Fruit fly (Drosophila melanogaster): ENCODE measurements around the gene Hsc70-2.

The Hsc70-2 gene

dm6 chr3R:13018284-13018900 lies 26.2 kb upstream of the Hsc70-2 start:
- TF ChIP-seq noc (tag; optimal IDR thresholded peaks at IDR 0.05): peak; percentile 45

DNA sequence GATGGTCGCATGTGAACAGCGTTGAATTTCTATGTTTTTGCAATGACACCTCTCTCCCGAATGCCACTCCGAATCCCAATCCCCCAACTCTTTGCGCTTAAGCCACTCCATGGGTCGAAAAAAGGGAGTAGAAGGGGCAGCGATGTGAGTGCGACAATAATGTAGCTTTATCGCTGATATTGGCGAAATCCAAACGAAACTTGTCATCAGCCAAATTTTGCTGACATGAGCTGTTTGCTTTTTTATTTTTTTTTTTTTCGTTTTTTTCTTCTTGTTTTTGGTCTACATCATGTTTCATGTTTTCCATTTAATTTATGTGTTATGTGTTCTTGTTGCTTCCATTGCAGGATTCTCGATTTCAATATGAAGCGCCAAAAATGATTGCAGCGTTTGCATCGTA lies 25.6 kb upstream of the Hsc70-2 start:
- no peak for TF ChIP-seq noc (tag; optimal IDR thresholded peaks at IDR 0.05)

DNA sequence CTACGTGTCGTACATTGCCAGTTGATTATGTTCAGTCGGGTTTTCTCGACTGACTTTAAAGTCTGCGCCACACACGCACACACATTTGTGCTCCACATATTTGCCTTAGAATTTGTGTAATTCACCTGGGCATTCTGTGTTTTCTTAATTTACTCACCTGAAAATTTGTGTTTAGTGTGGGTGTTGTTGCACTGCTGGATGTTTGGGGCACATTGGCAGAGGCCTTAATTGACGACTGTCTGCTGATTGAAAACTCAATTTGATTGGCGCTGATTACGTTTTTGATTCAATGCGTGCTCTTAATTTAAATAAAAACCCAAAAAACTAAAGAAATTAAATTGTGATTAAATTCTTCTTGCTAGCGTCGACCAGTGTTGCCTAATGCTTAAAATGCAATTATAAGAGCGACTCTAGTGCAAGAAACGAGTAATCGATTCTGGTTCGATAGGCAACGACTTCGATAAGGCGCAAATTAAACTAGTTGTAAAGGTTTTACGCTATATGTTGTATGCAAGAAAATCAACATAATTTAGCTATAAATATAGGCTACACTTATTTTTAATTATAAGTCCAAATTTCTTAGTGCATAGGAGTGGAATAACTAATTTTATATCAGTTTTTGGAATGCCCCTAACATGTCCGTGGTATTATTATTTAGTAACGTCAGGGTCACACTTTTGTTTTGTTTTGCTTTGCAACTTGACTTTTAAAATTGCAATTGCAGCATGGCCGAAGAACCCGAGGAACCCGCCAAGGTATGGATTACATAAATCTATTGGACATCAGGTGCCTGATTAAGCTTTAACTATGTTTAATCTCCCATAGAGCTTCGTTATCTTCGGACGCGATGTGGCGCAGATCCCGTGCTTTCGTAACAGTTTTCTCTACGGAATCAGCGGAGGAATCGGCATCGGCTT lies 14.0 kb upstream of the Hsc70-2 start, which contains the start of the genes CG46281 and CG46280:
Gene CG46281 (minus strand): TSS at position 51 of the 917 bp plus-strand sequence.
Gene CG46280 (minus strand): TSS at position 403 of the 917 bp plus-strand sequence.
- no peak for TF ChIP-seq noc (tag; optimal IDR thresholded peaks at IDR 0.05)

- TF ChIP-seq noc (tag; optimal IDR thresholded peaks at IDR 0.05): no peak
Measured at dm6 chr3R:13032323-13032722, 12.2 kb upstream of the Hsc70-2 start, which contains the start of gene ry. ry (plus strand) TSS chr3R:13032528.

DNA sequence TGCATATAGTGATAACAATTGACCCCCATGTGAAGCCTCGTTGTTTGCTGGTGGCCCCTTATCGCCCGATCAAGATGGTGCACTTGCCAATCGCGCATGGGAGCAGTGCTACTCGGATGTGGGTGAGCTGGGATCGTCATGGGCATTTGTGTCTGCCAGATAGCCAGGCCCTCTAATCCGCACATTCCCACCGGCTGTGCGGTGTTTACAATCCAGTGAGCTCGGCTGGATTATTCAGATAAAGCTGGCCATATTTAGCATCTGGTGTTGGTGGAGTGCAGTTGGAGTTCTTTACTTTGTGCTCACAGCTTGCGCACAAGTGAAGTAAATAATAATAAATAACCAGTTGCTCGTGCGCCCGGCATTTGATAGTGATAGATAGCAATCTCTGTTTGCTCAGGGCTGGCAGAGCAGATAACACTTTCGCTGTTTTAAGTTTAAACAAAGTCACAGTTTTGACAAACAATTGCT lies 11.5 kb upstream of the Hsc70-2 start:
- TF ChIP-seq noc (tag; optimal IDR thresholded peaks at IDR 0.05): peak; percentile 64

DNA sequence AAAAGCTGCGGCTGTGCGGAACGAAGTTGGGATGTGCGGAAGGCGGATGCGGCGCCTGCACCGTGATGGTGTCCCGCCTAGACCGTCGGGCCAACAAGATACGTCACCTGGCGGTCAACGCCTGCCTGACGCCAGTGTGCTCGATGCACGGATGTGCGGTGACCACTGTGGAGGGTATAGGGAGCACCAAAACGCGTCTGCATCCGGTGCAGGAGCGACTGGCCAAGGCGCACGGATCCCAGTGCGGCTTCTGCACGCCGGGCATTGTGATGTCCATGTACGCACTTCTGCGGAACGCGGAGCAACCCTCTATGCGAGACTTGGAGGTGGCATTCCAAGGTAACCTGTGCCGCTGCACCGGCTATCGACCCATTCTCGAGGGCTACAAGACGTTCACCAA lies 10.9 kb upstream of the Hsc70-2 start:
- TF ChIP-seq noc (tag; optimal IDR thresholded peaks at IDR 0.05): no peak

DNA sequence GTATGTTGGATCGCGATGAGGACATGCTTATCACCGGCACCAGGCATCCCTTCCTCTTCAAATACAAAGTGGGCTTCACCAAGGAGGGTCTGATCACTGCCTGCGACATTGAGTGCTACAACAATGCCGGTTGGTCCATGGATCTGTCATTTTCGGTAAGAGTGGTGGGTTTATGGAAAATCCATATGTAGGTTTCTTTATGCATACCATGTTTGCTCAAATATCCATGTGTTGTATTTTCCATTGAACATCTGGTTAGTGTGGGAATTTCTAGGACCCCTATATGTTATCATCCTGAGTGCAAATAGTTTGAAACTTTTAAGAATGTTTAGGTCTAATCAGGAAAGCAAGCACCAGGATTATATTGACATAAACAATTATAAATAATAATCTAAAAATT lies 8.5 kb upstream of the Hsc70-2 start:
- TF ChIP-seq noc (tag; optimal IDR thresholded peaks at IDR 0.05): no peak

- no peak for TF ChIP-seq noc (tag; optimal IDR thresholded peaks at IDR 0.05)
Measured at dm6 chr3R:13038075-13038474, 6.5 kb upstream of the Hsc70-2 start, which contains the start of gene CG11668. CG11668 (plus strand) TSS chr3R:13038375.

DNA sequence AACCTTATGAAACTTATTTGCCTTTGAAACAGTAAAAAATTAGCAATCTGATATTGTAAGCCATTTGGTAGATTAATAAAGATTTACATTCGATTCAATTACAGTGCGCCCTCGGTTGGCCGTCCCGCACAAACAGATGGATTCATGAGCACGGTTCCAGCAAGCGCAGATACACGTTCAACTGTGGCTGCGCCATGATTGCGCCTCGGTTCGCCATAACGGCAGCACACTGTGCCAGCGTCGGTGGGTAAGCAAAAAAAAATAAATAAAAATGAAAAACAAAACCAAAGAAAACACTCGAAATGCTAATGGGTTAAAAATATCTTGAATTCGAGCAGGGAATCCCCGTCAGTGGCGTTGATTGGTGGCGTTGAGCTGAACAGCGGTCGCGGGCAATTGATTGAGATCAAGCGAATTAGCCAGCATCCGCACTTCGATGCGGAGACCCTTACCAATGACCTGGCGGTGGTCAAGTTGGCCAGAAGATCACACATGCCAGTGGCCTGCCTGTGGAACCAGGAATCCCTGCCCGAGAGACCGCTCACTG lies 5.4 kb upstream of the Hsc70-2 start:
- TF ChIP-seq noc (tag; optimal IDR thresholded peaks at IDR 0.05): no peak

DNA sequence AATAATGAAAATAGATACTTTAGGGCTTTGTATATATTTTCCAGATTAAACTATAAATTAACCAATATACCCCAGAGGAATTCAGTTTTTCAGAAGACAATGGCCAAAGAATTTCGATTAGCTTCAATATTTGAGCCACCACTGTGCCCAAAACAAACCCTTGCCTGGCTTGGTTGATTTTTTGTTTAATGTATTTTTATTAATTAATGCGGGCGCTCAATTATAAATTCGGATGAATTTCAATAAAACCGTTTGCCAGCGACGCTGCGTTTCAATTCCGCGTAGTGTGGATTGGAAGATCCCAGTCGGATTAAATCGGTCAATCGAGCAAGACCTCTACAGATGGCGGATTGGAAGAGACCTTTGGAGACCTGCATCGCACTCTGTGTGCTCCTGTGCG lies 2.8 kb upstream of the Hsc70-2 start, which contains the start of gene CG11670:
Gene CG11670 (plus strand): TSS at position 301 of the 400 bp plus-strand sequence.
- TF ChIP-seq noc (tag; optimal IDR thresholded peaks at IDR 0.05): no peak

- no peak for TF ChIP-seq noc (tag; optimal IDR thresholded peaks at IDR 0.05)
Measured at dm6 chr3R:13042258-13043032, 2.1 kb upstream of the Hsc70-2 start, which contains the start of gene snk. snk (minus strand) TSS chr3R:13042770.

dm6 chr3R:13043857-13044256 lies 702 bp upstream of the Hsc70-2 start, which contains the start of gene CG45122:
CG45122 (plus strand) TSS chr3R:13044157.
- no peak for TF ChIP-seq noc (tag; optimal IDR thresholded peaks at IDR 0.05)

- TF ChIP-seq noc (tag; optimal IDR thresholded peaks at IDR 0.05): no peak
Measured at dm6 chr3R:13047431-13047830, 2.9 kb downstream of the Hsc70-2 start, which contains the start of gene CG31157. CG31157 (plus strand) TSS chr3R:13047731.

DNA sequence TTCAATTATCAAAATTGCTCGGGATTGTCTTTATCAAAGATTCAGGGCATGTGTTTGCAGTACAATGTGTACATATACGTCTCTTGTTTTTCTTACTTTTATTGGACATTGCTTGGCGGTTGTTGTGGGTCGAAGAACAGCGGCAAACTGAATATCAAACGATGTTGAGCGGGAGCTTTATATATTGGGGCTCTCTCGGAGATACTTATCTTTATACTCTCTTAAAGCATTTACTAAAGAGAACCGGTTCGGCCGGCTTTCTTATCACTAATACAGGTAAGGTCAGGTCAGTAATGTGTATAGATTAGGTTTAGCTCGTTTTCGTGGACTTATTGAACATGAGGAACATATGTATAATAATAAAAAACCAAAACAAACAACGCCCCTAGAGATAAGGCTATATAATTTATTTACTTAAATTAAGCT lies 6.8 kb downstream of the Hsc70-2 start, which contains the start of gene CG7966:
Gene CG7966 (minus strand): TSS at position 156 of the 426 bp plus-strand sequence.
- TF ChIP-seq noc (tag; optimal IDR thresholded peaks at IDR 0.05): peak; percentile 59

Data from whole organism, larva.